Fruit fly (Drosophila melanogaster) whole organism, embryonic: ENCODE data around the gene Gclm.
A peak's percentile ranks its signal among the peaks of the same experiment; 100 is the strongest.

ENCODE experiments used
- Aef1 ChIP-seq: fragments of 200-800 bp; sonication (Bioruptor generic); IDR thresholded peaks from 3 replicates; pipeline ENCODE4 v1.3.6; 2022; ENCODE audit warnings: missing biosample characterization, missing genetic modification characterization
- Awh ChIP-seq: fragments of 200-800 bp; sonication (Bioruptor generic); IDR thresholded peaks from 2 replicates; pipeline ENCODE4, ENCODE4 v1.3.6; 2022; ENCODE audit warnings: missing biosample characterization, missing genetic modification characterization
- B-H2 ChIP-seq: fragments of 200-800 bp; sonication (Bioruptor generic); optimal IDR thresholded peaks from 2 replicates; lab custom pipeline; 2018; ENCODE audit warnings: missing biosample characterization, mild to moderate bottlenecking, missing genetic modification characterization
- CG10979 ChIP-seq: fragments of 200-800 bp; sonication (Bioruptor generic); optimal IDR thresholded peaks from 2 replicates; lab custom pipeline; 2018; ENCODE audit warnings: missing biosample characterization, mild to moderate bottlenecking, missing genetic modification characterization, moderate library complexity
- CG11695 ChIP-seq: fragments of 200-800 bp; sonication (Bioruptor generic); IDR thresholded peaks from 3 replicates; pipeline ENCODE4 v1.3.6; 2022; ENCODE audit warnings: missing biosample characterization, missing genetic modification characterization
- CG15269 ChIP-seq: fragments of 200-800 bp; sonication (Bioruptor generic); optimal IDR thresholded peaks from 2 replicates; lab custom pipeline; 2018; ENCODE audit warnings: missing biosample characterization, mild to moderate bottlenecking, missing genetic modification characterization, moderate library complexity
- CG16779 ChIP-seq: fragments of 200-800 bp; sonication (Bioruptor generic); IDR thresholded peaks from 2 replicates; pipeline ENCODE4 v1.3.6; 2022; ENCODE audit warnings: missing biosample characterization, missing genetic modification characterization
- CG17186 ChIP-seq: fragments of 200-800 bp; sonication (Bioruptor generic); optimal IDR thresholded peaks from 3 replicates; lab custom pipeline; 2017; ENCODE audit warnings: missing biosample characterization, missing genetic modification reagents, missing genetic modification characterization
- CG17829 ChIP-seq: fragments of 200-800 bp; optimal IDR thresholded peaks from 2 replicates; lab custom pipeline; 2019; ENCODE audit warnings: missing biosample characterization, mild to moderate bottlenecking, missing genetic modification characterization, moderate library complexity
- CG17912 ChIP-seq: fragments of 200-800 bp; sonication (Bioruptor generic); optimal IDR thresholded peaks from 2 replicates; lab custom pipeline; 2018; ENCODE audit warnings: missing biosample characterization, mild to moderate bottlenecking, missing genetic modification characterization
- CG18011 ChIP-seq: fragments of 200-800 bp; sonication (Bioruptor generic); optimal IDR thresholded peaks from 2 replicates; lab custom pipeline; 2017; ENCODE audit warnings: missing biosample characterization, missing genetic modification characterization, mild to moderate bottlenecking, moderate library complexity, missing genotype
- CG42726 ChIP-seq: fragments of 200-800 bp; sonication (Bioruptor generic); IDR thresholded peaks from 2 replicates; pipeline ENCODE4 v1.3.6; 2022; ENCODE audit warnings: missing biosample characterization, missing genetic modification characterization; ENCODE audit not compliant: partially characterized antibody
- CG4617 ChIP-seq: fragments of 200-800 bp; sonication (Bioruptor generic); optimal IDR thresholded peaks from 3 replicates; lab custom pipeline; 2016; ENCODE audit warnings: missing biosample characterization, missing genetic modification characterization, borderline replicate concordance
- CG7987 ChIP-seq: fragments of 200-800 bp; sonication (Bioruptor generic); optimal IDR thresholded peaks from 2 replicates; lab custom pipeline; 2018; ENCODE audit warnings: missing biosample characterization, mild to moderate bottlenecking, missing genetic modification characterization, moderate library complexity
- CG8359 ChIP-seq: fragments of 200-800 bp; sonication (Bioruptor generic); optimal IDR thresholded peaks from 2 replicates; lab custom pipeline; 2017; ENCODE audit warnings: missing biosample characterization, mild to moderate bottlenecking, missing genetic modification characterization, borderline replicate concordance
- CrebB ChIP-seq: fragments of 200-800 bp; sonication (Bioruptor generic); optimal IDR thresholded peaks from 3 replicates; lab custom pipeline; 2018; ENCODE audit warnings: missing biosample characterization, mild to moderate bottlenecking, missing genetic modification characterization
- D19A ChIP-seq: fragments of 200-800 bp; optimal IDR thresholded peaks from 3 replicates; lab custom pipeline; 2019; ENCODE audit warnings: missing biosample characterization, mild to moderate bottlenecking, missing genetic modification characterization, moderate library complexity
- Deaf1 ChIP-seq: fragments of 200-800 bp; optimal IDR thresholded peaks from 3 replicates; lab custom pipeline; 2019; ENCODE audit warnings: missing biosample characterization, mild to moderate bottlenecking, missing genetic modification characterization, moderate library complexity
- E2f1 ChIP-seq: fragments of 200-800 bp; sonication (Bioruptor generic); IDR thresholded peaks from 2 replicates; pipeline ENCODE4 v1.3.6; 2022; ENCODE audit warnings: missing biosample characterization, missing genetic modification characterization
- Ets65A ChIP-seq: fragments of 200-800 bp; sonication (Bioruptor generic); peaks from one replicate; lab custom pipeline; 2016; ENCODE audit warnings: missing biosample characterization, missing genetic modification characterization
- HHEX ChIP-seq: fragments of 200-800 bp; sonication (Bioruptor generic); optimal IDR thresholded peaks from 3 replicates; lab custom pipeline; 2017; ENCODE audit warnings: missing biosample characterization, mild to moderate bottlenecking, missing genetic modification characterization, missing genetic modification reagents
- HLH54F ChIP-seq: fragments of 200-800 bp; sonication (Bioruptor generic); optimal IDR thresholded peaks from 3 replicates; lab custom pipeline; 2016; ENCODE audit warnings: missing biosample characterization, missing genetic modification characterization
- Mad ChIP-seq: fragments of 200-800 bp; sonication (Bioruptor generic); optimal IDR thresholded peaks from 2 replicates; lab custom pipeline; 2016; ENCODE audit warnings: missing biosample characterization, missing genetic modification characterization
- Max ChIP-seq: fragments of 200-800 bp; sonication (Bioruptor generic); optimal IDR thresholded peaks from 2 replicates; lab custom pipeline; 2016; ENCODE audit warnings: missing biosample characterization, mild to moderate bottlenecking, missing genetic modification characterization
- NC2α ChIP-seq: fragments of 200-800 bp; sonication (Bioruptor generic); optimal IDR thresholded peaks from 2 replicates; lab custom pipeline; 2016; ENCODE audit warnings: missing biosample characterization, missing genetic modification characterization
- Neu2 ChIP-seq: fragments of 200-800 bp; sonication (Bioruptor generic); optimal IDR thresholded peaks from 3 replicates; lab custom pipeline; 2016; ENCODE audit warnings: missing biosample characterization, missing genetic modification characterization, borderline replicate concordance
- Nf-YB ChIP-seq: fragments of 200-800 bp; sonication (Bioruptor generic); optimal IDR thresholded peaks from 3 replicates; lab custom pipeline; 2019; ENCODE audit warnings: missing biosample characterization, mild to moderate bottlenecking, missing genetic modification characterization, moderate library complexity
- Xrp1 ChIP-seq: fragments of 200-800 bp; sonication (Bioruptor generic); IDR thresholded peaks from 2 replicates; pipeline ENCODE4 v1.3.6; 2022; ENCODE audit warnings: missing biosample characterization, missing genetic modification characterization
- aop ChIP-seq: fragments of 200-800 bp; sonication (Bioruptor generic); IDR thresholded peaks from 2 replicates; pipeline ENCODE4 v1.3.6; 2022; ENCODE audit warnings: missing biosample characterization, missing genetic modification characterization
- bowl ChIP-seq: fragments of 200-800 bp; sonication (Bioruptor generic); IDR thresholded peaks from 2 replicates; pipeline ENCODE4 v1.3.6; 2022; ENCODE audit warnings: missing biosample characterization, missing genetic modification characterization
- cad ChIP-seq: fragments of >200 bp; optimal IDR thresholded peaks from 2 replicates; lab custom pipeline; 2017; ENCODE audit warnings: missing biosample characterization, missing genetic modification characterization
- cato ChIP-seq: fragments of 200-800 bp; sonication (Bioruptor generic); optimal IDR thresholded peaks from 2 replicates; lab custom pipeline; 2016; ENCODE audit warnings: missing biosample characterization, missing genetic modification characterization, borderline replicate concordance
- crp ChIP-seq, 2 experiments: fragments of 200-800 bp; sonication (Bioruptor generic); optimal IDR thresholded peaks; 2 replicates in 1 of 2; 3 replicates in 1 of 2; lab custom pipeline; 2017; ENCODE audit warnings: missing biosample characterization in 2 of 2, missing genetic modification characterization in 2 of 2, mild to moderate bottlenecking in 1 of 2, moderate library complexity in 1 of 2
- eve ChIP-seq, 2 experiments: fragments of >200 bp; optimal IDR thresholded peaks; 2 replicates each; lab custom pipeline; 2017; ENCODE audit warnings: missing biosample characterization in 2 of 2, missing genetic modification characterization in 2 of 2
- gem ChIP-seq: fragments of 200-800 bp; sonication (Bioruptor generic); optimal IDR thresholded peaks from 2 replicates; lab custom pipeline; 2019; ENCODE audit warnings: missing biosample characterization, mild to moderate bottlenecking, missing genetic modification characterization, moderate library complexity
- gsb-n ChIP-seq: fragments of 200-800 bp; sonication (Bioruptor generic); optimal IDR thresholded peaks from 3 replicates; lab custom pipeline; 2018; ENCODE audit warnings: missing biosample characterization, mild to moderate bottlenecking, missing genetic modification characterization
- her ChIP-seq: fragments of 200-800 bp; sonication (Bioruptor generic); optimal IDR thresholded peaks from 2 replicates; lab custom pipeline; 2016; ENCODE audit warnings: missing biosample characterization, missing genetic modification characterization
- lilli ChIP-seq: fragments of 200-800 bp; sonication (Bioruptor generic); optimal IDR thresholded peaks from 3 replicates; lab custom pipeline; 2016; ENCODE audit warnings: missing biosample characterization, missing genetic modification characterization
- mirr ChIP-seq: fragments of 200-800 bp; sonication (Bioruptor generic); optimal IDR thresholded peaks from 3 replicates; lab custom pipeline; 2018; ENCODE audit warnings: missing biosample characterization, mild to moderate bottlenecking, missing genetic modification characterization
- pan ChIP-seq, 4 experiments: fragments of >200 bp in 3 of 4; fragments of 200-800 bp in 1 of 4; sonication (Bioruptor generic) in 1 of 4; optimal IDR thresholded peaks in 3 of 4; IDR thresholded peaks in 1 of 4; 2 replicates each; pipeline versions ENCODE4 v1.3.6 to Lab custom; 2017 to 2022; ENCODE audit warnings: missing biosample characterization in 2 of 4, missing genetic modification characterization in 2 of 4, mixed read lengths in 1 of 4
- sim ChIP-seq: fragments of 200-800 bp; sonication (Bioruptor generic); IDR thresholded peaks from 2 replicates; pipeline ENCODE4 v1.3.6; 2022; ENCODE audit warnings: missing biosample characterization, missing genetic modification characterization
- slp2 ChIP-seq: fragments of 200-800 bp; sonication (Bioruptor generic); optimal IDR thresholded peaks from 2 replicates; lab custom pipeline; 2016; ENCODE audit warnings: missing biosample characterization, missing genetic modification characterization
- sr ChIP-seq: fragments of 200-800 bp; sonication (Bioruptor generic); IDR thresholded peaks from 3 replicates; pipeline ENCODE4 v1.3.6; 2022; ENCODE audit warnings: missing biosample characterization, missing genetic modification characterization
- ssp ChIP-seq: fragments of 200-800 bp; sonication (Bioruptor generic); IDR thresholded peaks from 2 replicates; pipeline ENCODE4 v1.3.6; 2022; ENCODE audit warnings: missing biosample characterization, missing genetic modification characterization
- sug ChIP-seq: fragments of 200-800 bp; optimal IDR thresholded peaks from 2 replicates; lab custom pipeline; 2019; ENCODE audit warnings: missing biosample characterization, mild to moderate bottlenecking, missing genetic modification characterization, moderate library complexity
- tin ChIP-seq: fragments of 200-800 bp; sonication (Bioruptor generic); optimal IDR thresholded peaks from 3 replicates; lab custom pipeline; 2016; ENCODE audit warnings: missing biosample characterization, missing genetic modification characterization
- vnd ChIP-seq: fragments of 200-800 bp; sonication (Bioruptor generic); IDR thresholded peaks from 3 replicates; pipeline ENCODE4 v1.3.6; 2022; ENCODE audit warnings: missing biosample characterization, missing genetic modification characterization; ENCODE audit not compliant: partially characterized antibody
- z ChIP-seq: fragments of 200-800 bp; sonication (Bioruptor generic); IDR thresholded peaks from 3 replicates; pipeline ENCODE4 v1.3.6; 2022; ENCODE audit warnings: missing biosample characterization, missing genetic modification characterization

Gclm gene

dm6 chr3R:22667284-22667958 is 18.9 kb downstream of the Gclm start (continued):
- TF ChIP-seq NC2α (peak; percentile 58), Awh (GFP tag; lab: Robert Waterston, UW) (peak; percentile 75; the same call in 1 of the 2 replicates), her (GFP tag; lab: Kevin White, UChicago) (no peak), Max (peak; percentile 39), CG7987 (GFP tag; lab: Kevin White, UChicago) (no peak), bowl (GFP tag; lab: Robert Waterston, UW) (0 out of 2 replicates have a peak, but pooled peaks have one; percentile 43), CG16779 (no peak), tin (GFP tag; lab: Kevin White, UChicago) (peak; percentile 81), CG15269 (tag; lab: Kevin White, UChicago) (peak; percentile 68), Aef1 (peak; percentile 58; the same call in 2 of the 3 replicates), Mad (GFP tag; lab: Kevin White, UChicago) (peak; percentile 59), Ets65A (GFP tag; lab: Kevin White, UChicago) (peak; percentile 95), sim (GFP tag; lab: Robert Waterston, UW) (0 out of 2 replicates have a peak, but pooled peaks have one; percentile 20), CG17912 (GFP tag; lab: Kevin White, UChicago) (no peak), HHEX (GFP tag; lab: Kevin White, UChicago) (peak; percentile 71), slp2 (GFP tag; lab: Kevin White, UChicago) (peak; percentile 58), cad (GFP tag; lab: Kevin White, UChicago) (no peak), Xrp1 (GFP tag; lab: Robert Waterston, UW) (peak; percentile 85), B-H2 (GFP tag; lab: Kevin White, UChicago) (no peak), E2f1 (GFP tag; lab: Robert Waterston, UW) (peak; percentile 52), vnd (no peak), CG42726 (GFP tag; lab: Robert Waterston, UW) (no peak), aop (GFP tag; lab: Robert Waterston, UW) (no peak), CG10979 (peak; percentile 97), gem (tag; lab: Kevin White, UChicago) (peak; percentile 93), D19A (tag; lab: Kevin White, UChicago) (peak; percentile 89), ssp (GFP tag; lab: Robert Waterston, UW) (peak; percentile 44; the same call in 1 of the 2 replicates), cato (GFP tag; lab: Kevin White, UChicago) (peak; percentile 54), CG17186 (GFP tag; lab: Kevin White, UChicago) (peak; percentile 32), Deaf1 (tag; lab: Kevin White, UChicago) (peak; percentile 67), CG8359 (GFP tag; lab: Kevin White, UChicago) (peak; percentile 66), CG11695 (GFP tag; lab: Robert Waterston, UW) (peak; percentile 58; the same call in 1 of the 3 replicates), CG18011 (GFP tag; lab: Kevin White, UChicago) (no peak), crp (GFP tag; optimal IDR thresholded peaks at IDR 0.05; lab: Kevin White, UChicago) (peak in 1 of 2 experiments; percentile 39), HLH54F (peak; percentile 38), gsb-n (tag; lab: Kevin White, UChicago) (peak; percentile 84), pan (optimal IDR thresholded peaks at IDR 0.05; lab: Kevin White, UChicago) (no peak), pan (GFP tag; optimal IDR thresholded peaks at IDR 0.05 in 1 of 2, IDR thresholded peaks at IDR 0.05 in 1 of 2) (peak in 1 of 2 experiments; percentile 60), CG4617 (GFP tag; lab: Kevin White, UChicago) (peak; percentile 12), CrebB (tag; lab: Kevin White, UChicago) (no peak), sr (no peak), Nf-YB (GFP tag; lab: Kevin White, UChicago) (peak; percentile 58), eve (GFP tag; optimal IDR thresholded peaks at IDR 0.05; lab: Kevin White, UChicago) (peak in 1 of 2 experiments; percentile 92), mirr (GFP tag; lab: Kevin White, UChicago) (no peak), sug (tag; lab: Kevin White, UChicago) (peak; percentile 35), lilli (GFP tag; lab: Kevin White, UChicago) (peak; percentile 50), z (no peak; the same call in 2 of the 3 replicates), Neu2 (GFP tag; lab: Kevin White, UChicago) (no peak), CG17829 (tag; lab: Kevin White, UChicago) (peak; percentile 79)
